Worm (Caenorhabditis elegans): Measurements from ENCODE around the gene rib-2.

The rib-2 gene

ce11 chrIII:10694294-10694693 lies 48.3 kb upstream of the rib-2 start, which contains the start of the genes Y39A1A.18 and fmo-3:
TSS of gene Y39A1A.18 (minus strand) at chrIII:10694485.
TSS of gene fmo-3 (plus strand) at chrIII:10694681.
- TF ChIP-seq grh-1 (GFP tag; IDR thresholded peaks at IDR 0.05): no peak
- no peak for TF ChIP-seq rnt-1 (tag; optimal IDR thresholded peaks at IDR 0.05)
- peak in 1 of 6 experiments; percentile 37 for TF ChIP-seq elt-3 (tag; optimal IDR thresholded peaks at IDR 0.05)
- no peak for TF ChIP-seq efl-1 (optimal IDR thresholded peaks at IDR 0.05)
- peak in 1 of 2 experiments; percentile 84 for TF ChIP-seq efl-1 (GFP tag; optimal IDR thresholded peaks at IDR 0.05 in 1 of 2)
- no peak for TF ChIP-seq ama-1 (optimal IDR thresholded peaks at IDR 0.05)
- no peak for TF ChIP-seq nhr-84 (tag; optimal IDR thresholded peaks at IDR 0.05)
- no peak for TF ChIP-seq nhr-71 (tag; optimal IDR thresholded peaks at IDR 0.05)
- no peak for TF ChIP-seq zip-4 (GFP tag; optimal IDR thresholded peaks at IDR 0.05)
- TF ChIP-seq nhr-85 (tag): peak; percentile 57
- TF ChIP-seq pax-3 (tag; optimal IDR thresholded peaks at IDR 0.05): no peak
- TF ChIP-seq lin-35 (GFP tag; optimal IDR thresholded peaks at IDR 0.05): no peak
- TF ChIP-seq nhr-90 (tag; optimal IDR thresholded peaks at IDR 0.05; ENCODE audit: poor library complexity): no peak
- TF ChIP-seq blmp-1 (tag; optimal IDR thresholded peaks at IDR 0.05): peak; percentile 10
- TF ChIP-seq isw-1 (GFP tag; IDR thresholded peaks at IDR 0.05): no peak
- no peak for TF ChIP-seq nhr-11 (tag; optimal IDR thresholded peaks at IDR 0.05)

- TF ChIP-seq nhr-85 (tag) (no peak), unc-30 (tag; optimal IDR thresholded peaks at IDR 0.05) (no peak), nhr-71 (tag; optimal IDR thresholded peaks at IDR 0.05) (no peak), ceh-88 (GFP tag; IDR thresholded peaks at IDR 0.05) (no peak), dpl-1 (GFP tag; optimal IDR thresholded peaks at IDR 0.05) (no peak), F16B12.6 (tag; optimal IDR thresholded peaks at IDR 0.05) (no peak), mep-1 (tag; optimal IDR thresholded peaks at IDR 0.05) (no peak), pag-3 (tag; optimal IDR thresholded peaks at IDR 0.05; ENCODE audit: borderline replicate concordance, insufficient read depth) (no peak), aly-2 (tag; optimal IDR thresholded peaks at IDR 0.05) (no peak), jun-1 (tag; optimal IDR thresholded peaks at IDR 0.05) (no peak)
These were observed 42.1 kb upstream of the rib-2 start, which contains the start of gene Y39A1A.20 for ce11 chrIII:10700460-10700859. TSS of gene Y39A1A.20 (minus strand) at chrIII:10700560.

ce11 chrIII:10702805-10703204 lies 39.8 kb upstream of the rib-2 start:
- no peak for TF ChIP-seq C04F5.9 (tag; optimal IDR thresholded peaks at IDR 0.05)
- TF ChIP-seq efl-1 (optimal IDR thresholded peaks at IDR 0.05): no peak
- TF ChIP-seq efl-1 (GFP tag; optimal IDR thresholded peaks at IDR 0.05 in 1 of 2): no peak
- TF ChIP-seq unc-30 (tag; optimal IDR thresholded peaks at IDR 0.05): no peak
- no peak for TF ChIP-seq nhr-237 (tag; optimal IDR thresholded peaks at IDR 0.05)
- no peak for TF ChIP-seq sptf-1 (tag; optimal IDR thresholded peaks at IDR 0.05)
- TF ChIP-seq tbx-2 (tag; optimal IDR thresholded peaks at IDR 0.05): no peak
- no peak for TF ChIP-seq unc-86 (tag; optimal IDR thresholded peaks at IDR 0.05)
- no peak for TF ChIP-seq nhr-71 (tag; optimal IDR thresholded peaks at IDR 0.05)
- no peak for TF ChIP-seq lin-15B (tag; optimal IDR thresholded peaks at IDR 0.05)
- TF ChIP-seq ama-1 (optimal IDR thresholded peaks at IDR 0.05): no peak
- no peak for TF ChIP-seq lin-13 (GFP tag; optimal IDR thresholded peaks at IDR 0.05)
- no peak for TF ChIP-seq mef-2 (tag; optimal IDR thresholded peaks at IDR 0.05)
- no peak for TF ChIP-seq hlh-17 (GFP tag; optimal IDR thresholded peaks at IDR 0.05; ENCODE audit: borderline replicate concordance)
- no peak for TF ChIP-seq alr-1 (tag; optimal IDR thresholded peaks at IDR 0.05; ENCODE audit: borderline replicate concordance)
- no peak for TF ChIP-seq elt-3 (tag; optimal IDR thresholded peaks at IDR 0.05)
- no peak for TF ChIP-seq jun-1 (tag; optimal IDR thresholded peaks at IDR 0.05)
- TF ChIP-seq mab-9 (GFP tag; IDR thresholded peaks at IDR 0.05): no peak
- no peak for TF ChIP-seq xbp-1 (tag; optimal IDR thresholded peaks at IDR 0.05)

ce11 chrIII:10703833-10704232 lies 38.8 kb upstream of the rib-2 start:
- TF ChIP-seq efl-1 (optimal IDR thresholded peaks at IDR 0.05) (no peak), efl-1 (GFP tag; optimal IDR thresholded peaks at IDR 0.05 in 1 of 2) (peak in 1 of 2 experiments; percentile 91), vab-15 (tag; optimal IDR thresholded peaks at IDR 0.05) (no peak), egl-27 (tag; optimal IDR thresholded peaks at IDR 0.05) (no peak)

All from whole organism, L1 larva.